Worm (Caenorhabditis elegans): Measurements from ENCODE around the gene ger-1.

DNA sequence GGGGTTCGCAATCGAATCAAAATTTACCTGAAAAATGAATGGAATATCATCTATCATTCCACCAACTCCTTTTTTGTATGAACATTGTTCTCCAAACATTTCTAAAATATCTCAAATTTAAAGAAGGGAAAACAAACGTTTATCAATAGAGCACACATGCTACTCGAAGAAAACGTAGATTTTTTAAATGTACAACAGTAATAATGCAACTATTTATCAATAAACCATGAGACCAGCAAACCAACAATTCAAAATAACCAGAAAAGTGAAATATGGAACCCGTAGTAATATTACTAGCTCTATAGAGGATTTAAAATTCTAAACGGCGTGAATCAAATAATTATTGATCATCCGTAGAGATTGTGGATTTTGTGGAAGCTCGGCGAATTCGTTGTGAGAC is 11.5 kb upstream of the ger-1 start, which contains the start of gene ZK418.6:
- TF ChIP-seq ets-7 (tag; optimal IDR thresholded peaks at IDR 0.05), result no peak
- no peak for TF ChIP-seq B0310.2 (tag; optimal IDR thresholded peaks at IDR 0.05)
- TF ChIP-seq hmg-4 (GFP tag; optimal IDR thresholded peaks at IDR 0.05), result no peak
- TF ChIP-seq tbx-37 (GFP tag; conservative IDR thresholded peaks at IDR 0.05), result no peak
- TF ChIP-seq tbx-11 (GFP tag; IDR thresholded peaks at IDR 0.05), result no peak

Data from whole organism, early embryonic.